Worm (Caenorhabditis elegans) whole organism, mixed stage, embryonic: ENCODE measurements around the gene xtr-1.

Experiments
- M03D4.4 ChIP-seq: sonication (generic microtip); optimal IDR thresholded peaks from 2 replicates; lab custom pipeline; 2017; ENCODE audit warnings: mild to moderate bottlenecking, missing genetic modification characterization, missing compliant biosample characterization
- bed-3 ChIP-seq: fragments of 200-800 bp; sonication (Bioruptor generic); optimal IDR thresholded peaks from 3 replicates; lab custom pipeline; 2018; ENCODE audit warnings: mild to moderate bottlenecking, missing genetic modification characterization, moderate library complexity, missing compliant biosample characterization
- ceh-39 ChIP-seq: fragments of 150-350 bp; optimal IDR thresholded peaks from 2 replicates; lab custom pipeline; 2014; ENCODE audit warnings: missing biosample characterization, missing genetic modification characterization
- ceh-43 ChIP-seq: fragments of 200-800 bp; sonication (Bioruptor generic); optimal IDR thresholded peaks from 2 replicates; lab custom pipeline; 2018; ENCODE audit warnings: mild to moderate bottlenecking, missing genetic modification characterization, moderate library complexity, missing compliant biosample characterization
- ceh-83 ChIP-seq: fragments of 200-800 bp; sonication (Bioruptor generic); optimal IDR thresholded peaks from 2 replicates; lab custom pipeline; 2018; ENCODE audit warnings: mild to moderate bottlenecking, missing genetic modification characterization, missing compliant biosample characterization
- ces-1 ChIP-seq: fragments of 150-350 bp; optimal IDR thresholded peaks from 2 replicates; lab custom pipeline; 2014; ENCODE audit warnings: missing biosample characterization, missing genetic modification reagents, missing genetic modification characterization
- cnd-1 ChIP-seq: fragments of 200-800 bp; sonication (Bioruptor generic); optimal IDR thresholded peaks from 2 replicates; lab custom pipeline; 2018; ENCODE audit warnings: mild to moderate bottlenecking, missing genetic modification characterization, missing compliant biosample characterization
- drap-1 ChIP-seq: fragments of 200-800 bp; sonication (Bioruptor generic); optimal IDR thresholded peaks from 3 replicates; lab custom pipeline; 2018; ENCODE audit warnings: mild to moderate bottlenecking, missing genetic modification characterization, missing compliant biosample characterization
- elt-1 ChIP-seq: sonication (generic microtip); optimal IDR thresholded peaks from 2 replicates; lab custom pipeline; 2017; ENCODE audit warnings: missing genetic modification characterization, mild to moderate bottlenecking, missing compliant biosample characterization, antibody characterized with exemption, moderate library complexity, borderline replicate concordance; ENCODE audit not compliant: insufficient read depth
- elt-3 ChIP-seq: fragments of 150-350 bp; optimal IDR thresholded peaks from 2 replicates; lab custom pipeline; 2014; ENCODE audit warnings: missing biosample characterization, missing genetic modification characterization
- ham-2 ChIP-seq: fragments of 200-800 bp; sonication (Bioruptor generic); optimal IDR thresholded peaks from 2 replicates; lab custom pipeline; 2018; ENCODE audit warnings: mild to moderate bottlenecking, missing genetic modification characterization, missing compliant biosample characterization
- lin-32 ChIP-seq: fragments of 200-800 bp; sonication (Bioruptor generic); optimal IDR thresholded peaks from 2 replicates; lab custom pipeline; 2018; ENCODE audit warnings: mild to moderate bottlenecking, missing genetic modification characterization, missing compliant biosample characterization
- lsy-2 ChIP-seq: fragments of 150-350 bp; optimal IDR thresholded peaks from 2 replicates; lab custom pipeline; 2014; ENCODE audit warnings: missing biosample characterization, missing genetic modification characterization
- mab-5 ChIP-seq: fragments of 150-350 bp; optimal IDR thresholded peaks from 2 replicates; lab custom pipeline; 2014; ENCODE audit warnings: missing biosample characterization, missing genetic modification characterization
- mep-1 ChIP-seq: fragments of 150-350 bp; optimal IDR thresholded peaks from 2 replicates; lab custom pipeline; 2017; ENCODE audit warnings: missing biosample characterization, missing genetic modification reagents, missing genetic modification characterization, inconsistent platforms
- mls-2 ChIP-seq: sonication (generic microtip); optimal IDR thresholded peaks from 2 replicates; lab custom pipeline; 2016; ENCODE audit warnings: mild to moderate bottlenecking, missing genetic modification characterization, moderate library complexity, missing compliant biosample characterization
- nhr-12 ChIP-seq: fragments of 150-350 bp; optimal IDR thresholded peaks from 2 replicates; lab custom pipeline; 2014; ENCODE audit warnings: missing biosample characterization, missing genetic modification characterization
- nhr-2 ChIP-seq: fragments of 150-350 bp; optimal IDR thresholded peaks from 2 replicates; lab custom pipeline; 2014; ENCODE audit warnings: missing biosample characterization, missing genetic modification characterization
- nhr-237 ChIP-seq: fragments of 150-350 bp; optimal IDR thresholded peaks from 2 replicates; lab custom pipeline; 2014; ENCODE audit warnings: missing biosample characterization, missing genetic modification characterization
- nhr-28 ChIP-seq: fragments of 150-350 bp; optimal IDR thresholded peaks from 2 replicates; lab custom pipeline; 2014; ENCODE audit warnings: missing biosample characterization, missing genetic modification characterization
- sem-2 ChIP-seq: fragments of 200-800 bp; sonication (Bioruptor generic); optimal IDR thresholded peaks from 2 replicates; lab custom pipeline; 2018; ENCODE audit warnings: mild to moderate bottlenecking, missing genetic modification characterization, missing compliant biosample characterization
- snpc-4 ChIP-seq: fragments of 150-350 bp; optimal IDR thresholded peaks from 2 replicates; lab custom pipeline; 2014; ENCODE audit warnings: missing biosample characterization, missing genetic modification characterization
- sptf-1 ChIP-seq: sonication (generic microtip); optimal IDR thresholded peaks from 2 replicates; lab custom pipeline; 2017; ENCODE audit warnings: mild to moderate bottlenecking, missing genetic modification characterization, moderate library complexity, missing compliant biosample characterization
- tbx-8 ChIP-seq: fragments of 200-800 bp; sonication (Bioruptor generic); optimal IDR thresholded peaks from 2 replicates; lab custom pipeline; 2018; ENCODE audit warnings: mild to moderate bottlenecking, missing genetic modification characterization, moderate library complexity, missing compliant biosample characterization
- unc-120 ChIP-seq: sonication (generic microtip); optimal IDR thresholded peaks from 2 replicates; lab custom pipeline; 2017; ENCODE audit warnings: missing genetic modification characterization, missing compliant biosample characterization; ENCODE audit not compliant: poor library complexity, severe bottlenecking
- unc-39 ChIP-seq: fragments of 150-350 bp; optimal IDR thresholded peaks from 2 replicates; lab custom pipeline; 2014; ENCODE audit warnings: missing biosample characterization, missing genetic modification characterization
- unc-62 ChIP-seq: fragments of 150-350 bp; optimal IDR thresholded peaks from 2 replicates; lab custom pipeline; 2014; ENCODE audit warnings: missing biosample characterization, missing genetic modification reagents, missing genetic modification characterization
- zip-8 ChIP-seq: fragments of 150-350 bp; optimal IDR thresholded peaks from 2 replicates; lab custom pipeline; 2014; ENCODE audit warnings: missing biosample characterization, missing genetic modification characterization
- ztf-11 ChIP-seq: fragments of 150-350 bp; optimal IDR thresholded peaks from 2 replicates; lab custom pipeline; 2014; ENCODE audit warnings: missing biosample characterization, missing genetic modification characterization

xtr-1 gene

DNA sequence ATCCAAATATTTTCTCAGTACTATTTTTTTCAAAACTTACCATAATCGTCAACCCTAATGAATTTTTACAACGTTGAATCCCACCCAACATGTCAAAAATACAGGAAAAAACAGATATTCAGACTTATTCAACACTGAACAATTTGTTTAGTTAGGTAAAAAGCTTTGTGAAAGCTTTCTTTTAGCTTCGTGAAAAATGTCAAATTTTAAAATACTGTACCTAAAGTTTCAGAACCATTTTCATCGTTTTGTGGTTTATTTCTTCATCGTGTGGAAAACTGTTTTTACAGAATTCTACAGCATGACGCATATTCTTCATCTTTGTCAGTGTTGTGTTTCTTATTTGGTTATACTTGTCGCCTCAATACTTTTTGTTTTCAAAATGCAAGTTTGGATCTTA lies 2.0 kb upstream of the xtr-1 start, which contains the start of gene F54F7.14:
Gene F54F7.14 (plus strand): TSS at position 301 of the 400 bp plus-strand sequence.
- no peak for TF ChIP-seq ceh-43 (GFP tag; lab: Kevin White, UChicago)

DNA sequence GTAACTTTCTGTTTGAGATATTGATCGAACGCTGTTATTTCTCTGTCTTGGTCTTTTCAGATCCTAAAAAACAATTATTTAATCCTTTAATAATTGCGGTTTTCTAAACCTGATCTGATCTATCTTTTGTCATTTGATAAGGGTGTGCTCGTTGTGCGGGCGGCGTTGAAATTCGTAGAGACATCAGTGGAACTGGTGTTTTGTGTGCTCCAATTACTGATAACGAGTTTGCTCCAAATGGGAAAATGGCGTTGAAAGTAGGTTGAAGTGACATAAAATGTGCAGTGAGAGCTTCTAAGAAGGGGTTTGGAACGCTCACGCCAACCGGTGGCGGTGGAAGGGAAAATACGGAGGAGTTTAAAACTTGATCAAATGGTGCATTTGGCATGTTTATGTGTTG lies 1.8 kb downstream of the xtr-1 start:
- TF ChIP-seq snpc-4 (tag; lab: Kevin White, UChicago), result no peak
- no peak for TF ChIP-seq unc-120 (tag; lab: Kevin White, UChicago)
- TF ChIP-seq unc-39 (tag; lab: Kevin White, UChicago), result no peak
- TF ChIP-seq ceh-43 (GFP tag; lab: Kevin White, UChicago), result no peak
- TF ChIP-seq ceh-39 (tag; lab: Kevin White, UChicago), result no peak
- no peak for TF ChIP-seq M03D4.4
- TF ChIP-seq drap-1, result no peak
- no peak for TF ChIP-seq lin-32 (GFP tag; lab: Kevin White, UChicago)
- TF ChIP-seq sptf-1 (tag; lab: Kevin White, UChicago), result no peak
- TF ChIP-seq zip-8 (tag; lab: Kevin White, UChicago), result no peak
- TF ChIP-seq lsy-2, result no peak
- no peak for TF ChIP-seq bed-3
- TF ChIP-seq elt-1 (tag; lab: Kevin White, UChicago), result no peak
- TF ChIP-seq elt-3 (tag; lab: Kevin White, UChicago), result no peak

DNA sequence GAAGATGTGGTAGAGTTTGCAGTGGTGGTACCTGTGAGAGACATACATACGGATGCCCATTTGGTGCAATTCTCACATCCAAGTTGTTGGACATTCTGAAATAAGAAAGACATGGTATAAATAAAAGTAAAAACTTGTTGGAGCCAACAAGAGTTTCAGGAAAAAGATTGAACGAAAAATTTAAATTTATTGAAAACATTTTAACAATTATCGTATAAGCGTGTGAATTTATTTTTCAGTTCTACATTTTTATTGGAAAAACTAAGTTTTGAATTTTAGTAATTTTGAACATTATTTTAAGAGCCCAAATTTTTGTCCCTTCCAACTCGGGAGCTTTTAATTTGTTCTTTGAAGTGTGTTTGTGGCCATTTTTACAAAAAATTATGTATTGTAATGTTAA lies 2.3 kb downstream of the xtr-1 start, which contains the start of gene F54F7.8:
Gene F54F7.8 (minus strand): TSS at position 101 of the 400 bp plus-strand sequence.
- TF ChIP-seq ceh-39 (tag; lab: Kevin White, UChicago), result no peak
- no peak for TF ChIP-seq lsy-2
- TF ChIP-seq cnd-1 (tag; lab: Kevin White, UChicago), result no peak
- TF ChIP-seq nhr-28 (tag; lab: Kevin White, UChicago), result no peak
- TF ChIP-seq ztf-11 (tag; lab: Kevin White, UChicago), result no peak
- no peak for TF ChIP-seq ham-2 (GFP tag; lab: Kevin White, UChicago)
- no peak for TF ChIP-seq ceh-43 (GFP tag; lab: Kevin White, UChicago)
- no peak for TF ChIP-seq elt-3 (tag; lab: Kevin White, UChicago)
- TF ChIP-seq unc-120 (tag; lab: Kevin White, UChicago), result no peak
- TF ChIP-seq zip-8 (tag; lab: Kevin White, UChicago), result no peak
- TF ChIP-seq M03D4.4, result no peak
- TF ChIP-seq mab-5 (tag; lab: Kevin White, UChicago), result no peak
- TF ChIP-seq tbx-8 (GFP tag; lab: Kevin White, UChicago), result no peak
- TF ChIP-seq sem-2 (GFP tag; lab: Kevin White, UChicago), result no peak

DNA sequence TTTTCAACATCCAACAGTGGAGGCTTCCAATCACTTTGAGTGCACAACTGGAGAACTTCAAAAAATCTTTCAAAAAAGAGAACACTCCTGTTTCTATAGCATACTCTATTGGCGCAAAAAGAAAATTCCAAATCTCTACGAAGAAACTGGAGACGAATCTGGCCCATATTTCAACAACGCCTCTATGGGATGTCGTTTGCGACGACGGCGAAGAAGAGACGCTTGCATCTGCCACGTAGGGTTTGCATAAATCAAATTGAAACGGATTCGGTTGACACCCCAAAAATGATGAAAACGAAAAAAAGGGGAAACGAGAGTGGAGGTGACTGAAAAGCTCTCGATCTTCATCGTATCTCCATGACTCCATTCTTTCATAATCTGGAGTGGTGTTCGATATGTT lies 3.6 kb downstream of the xtr-1 start:
- TF ChIP-seq sem-2 (GFP tag; lab: Kevin White, UChicago) (no peak), cnd-1 (tag; lab: Kevin White, UChicago) (no peak), nhr-12 (no peak), ceh-83 (GFP tag; lab: Kevin White, UChicago) (no peak), lsy-2 (no peak), M03D4.4 (no peak), nhr-2 (tag; lab: Kevin White, UChicago) (no peak), unc-62 (GFP tag; lab: Kevin White, UChicago) (no peak), elt-1 (tag; lab: Kevin White, UChicago) (no peak), ztf-11 (tag; lab: Kevin White, UChicago) (no peak), ces-1 (GFP tag; lab: Kevin White, UChicago) (no peak), sptf-1 (tag; lab: Kevin White, UChicago) (no peak), ceh-39 (tag; lab: Kevin White, UChicago) (no peak)

DNA sequence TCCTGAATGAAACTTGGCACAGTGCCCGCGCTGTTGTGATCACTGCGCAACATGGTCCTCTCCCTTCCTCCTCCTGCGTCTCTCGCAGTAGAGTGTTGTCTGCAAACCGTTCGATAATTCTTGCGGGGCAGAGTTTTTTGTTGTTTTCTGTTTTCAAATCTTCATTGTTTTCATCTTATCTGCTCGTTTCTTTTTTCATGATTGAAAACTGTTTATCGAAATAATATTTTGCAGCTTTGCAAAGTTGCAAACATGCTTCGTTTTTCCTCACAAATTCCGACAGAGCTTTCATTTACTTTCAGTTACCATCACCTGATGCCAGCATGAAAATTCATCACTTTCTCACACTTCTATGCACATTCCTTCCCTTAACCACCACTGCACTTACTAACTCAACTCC lies 4.6 kb downstream of the xtr-1 start, which contains the start of gene mes-1:
Gene mes-1 (plus strand): TSS at position 301 of the 400 bp plus-strand sequence.
- TF ChIP-seq mep-1 (tag; lab: Kevin White, UChicago) (no peak), ztf-11 (tag; lab: Kevin White, UChicago) (no peak), unc-120 (tag; lab: Kevin White, UChicago) (no peak), sem-2 (GFP tag; lab: Kevin White, UChicago) (no peak), M03D4.4 (no peak), nhr-237 (tag; lab: Kevin White, UChicago) (no peak), mls-2 (tag; lab: Kevin White, UChicago) (no peak), drap-1 (no peak)
